Fruit fly (Drosophila melanogaster): Measurements from ENCODE around the gene TTLL3A.

The TTLL3A gene

DNA sequence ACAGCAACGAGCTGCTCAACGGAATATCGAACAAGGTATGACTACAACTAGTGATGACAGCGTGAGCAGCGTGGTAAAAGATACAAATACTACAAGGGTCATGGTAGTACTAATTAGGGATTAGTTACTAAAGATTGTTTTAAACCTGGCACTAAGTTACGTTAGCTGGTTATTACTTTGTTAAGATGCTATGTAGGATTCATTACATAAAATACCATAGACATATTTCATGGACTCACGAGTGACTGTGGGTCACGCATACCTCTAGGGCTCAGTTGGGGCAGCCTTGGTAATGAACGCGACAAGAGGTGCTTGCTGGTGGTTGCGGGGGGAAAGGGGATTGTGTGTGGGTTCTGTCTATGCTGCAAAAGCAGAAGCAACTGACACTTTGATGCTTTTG, 34.9 kb upstream of the TTLL3A start (continued):
- TF ChIP-seq CG43689 (GFP tag; IDR thresholded peaks at IDR 0.05) (no peak), CG6175 (GFP tag; IDR thresholded peaks at IDR 0.05) (no peak), dysf (GFP tag; IDR thresholded peaks at IDR 0.05) (no peak), ab (GFP tag; optimal IDR thresholded peaks at IDR 0.05) (no peak), Sin3A (optimal IDR thresholded peaks at IDR 0.05) (no peak), Doc3 (GFP tag; IDR thresholded peaks at IDR 0.05; ENCODE audit: partially characterized antibody) (peak; percentile 70), CG2199 (GFP tag; IDR thresholded peaks at IDR 0.05) (no peak), bab2 (GFP tag; optimal IDR thresholded peaks at IDR 0.05) (no peak), odd (GFP tag; optimal IDR thresholded peaks at IDR 0.05) (no peak), gfzf (GFP tag; optimal IDR thresholded peaks at IDR 0.05) (no peak), Ada2b (GFP tag; IDR thresholded peaks at IDR 0.05) (no peak), CG6813 (GFP tag; optimal IDR thresholded peaks at IDR 0.05) (no peak), CG31388 (GFP tag; optimal IDR thresholded peaks at IDR 0.05) (no peak), Side (GFP tag; optimal IDR thresholded peaks at IDR 0.05) (no peak), vnd (GFP tag; IDR thresholded peaks at IDR 0.05; ENCODE audit: partially characterized antibody) (no peak), Scr (GFP tag; IDR thresholded peaks at IDR 0.05; ENCODE audit: partially characterized antibody) (peak; percentile 65), CG11093 (GFP tag; IDR thresholded peaks at IDR 0.05) (no peak), CG4617 (GFP tag; optimal IDR thresholded peaks at IDR 0.05; ENCODE audit: borderline replicate concordance) (no peak), danr (GFP tag; IDR thresholded peaks at IDR 0.05) (no peak), CG14050 (GFP tag; IDR thresholded peaks at IDR 0.05) (no peak), CG17829 (tag; optimal IDR thresholded peaks at IDR 0.05) (no peak), CG2120 (GFP tag; optimal IDR thresholded peaks at IDR 0.05) (no peak), CG11504 (tag; optimal IDR thresholded peaks at IDR 0.05) (no peak), CG14667 (GFP tag; IDR thresholded peaks at IDR 0.05) (no peak), kni (GFP tag; optimal IDR thresholded peaks at IDR 0.05) (no peak), CG1603 (tag; optimal IDR thresholded peaks at IDR 0.05) (no peak), CG16779 (GFP tag; IDR thresholded peaks at IDR 0.05) (no peak), CG16813 (GFP tag; IDR thresholded peaks at IDR 0.05; ENCODE audit: partially characterized antibody) (peak; percentile 55; the same call in 2 of the 3 replicates), Oli (tag; optimal IDR thresholded peaks at IDR 0.05) (no peak), Asciz (GFP tag; optimal IDR thresholded peaks at IDR 0.05) (no peak), CG10979 (tag; optimal IDR thresholded peaks at IDR 0.05) (no peak), klu (GFP tag; IDR thresholded peaks at IDR 0.05) (no peak), CG3995 (GFP tag; optimal IDR thresholded peaks at IDR 0.05) (no peak), tap (tag; optimal IDR thresholded peaks at IDR 0.05) (no peak), az2 (GFP tag; optimal IDR thresholded peaks at IDR 0.05) (no peak), dati (GFP tag; IDR thresholded peaks at IDR 0.05) (no peak), CG5180 (GFP tag; optimal IDR thresholded peaks at IDR 0.05) (no peak), zen2 (GFP tag; IDR thresholded peaks at IDR 0.05; ENCODE audit: partially characterized antibody) (peak; percentile 48; the same call in 1 of the 3 replicates), Meics (GFP tag; optimal IDR thresholded peaks at IDR 0.05) (no peak), ssp (GFP tag; IDR thresholded peaks at IDR 0.05) (0 out of 2 replicates have a peak, but pooled peaks have one; percentile 12), ham (GFP tag; IDR thresholded peaks at IDR 0.05) (no peak), knrl (GFP tag; IDR thresholded peaks at IDR 0.05; ENCODE audit: partially characterized antibody) (peak; percentile 60; the same call in 2 of the 3 replicates), Aef1 (GFP tag; IDR thresholded peaks at IDR 0.05) (no peak), sr (GFP tag; IDR thresholded peaks at IDR 0.05) (0 out of 3 replicates have a peak, but pooled peaks have one; percentile 34), B-H1 (GFP tag; IDR thresholded peaks at IDR 0.05) (no peak), unc-4 (GFP tag; IDR thresholded peaks at IDR 0.05; ENCODE audit: partially characterized antibody) (peak; percentile 68), CG14965 (GFP tag; optimal IDR thresholded peaks at IDR 0.05; ENCODE audit: borderline replicate concordance) (no peak), seq (GFP tag; IDR thresholded peaks at IDR 0.05) (no peak), BEAF-32 (GFP tag; optimal IDR thresholded peaks at IDR 0.05) (peak; percentile 53), al (GFP tag; IDR thresholded peaks at IDR 0.05) (no peak), CG17186 (GFP tag; optimal IDR thresholded peaks at IDR 0.05) (no peak)
